Worm (Caenorhabditis elegans) whole organism, L4/young adult: ENCODE results near the gene nhr-208.

ENCODE experiments used
- W03F9.2 ChIP-seq: fragments of 150-350 bp; optimal IDR thresholded peaks from 2 replicates; lab custom pipeline; 2014; ENCODE audit warnings: missing biosample characterization, missing genetic modification characterization
- dao-5 ChIP-seq: sonication (generic microtip); optimal IDR thresholded peaks from 2 replicates; lab custom pipeline; 2016; ENCODE audit warnings: missing genotype, missing genetic modification characterization, moderate library complexity, missing compliant biosample characterization
- him-1 ChIP-seq: sonication (generic microtip); optimal IDR thresholded peaks from 2 replicates; lab custom pipeline; 2016; ENCODE audit warnings: missing genotype, missing genetic modification reagents, missing genetic modification characterization, missing compliant biosample characterization

DNA sequence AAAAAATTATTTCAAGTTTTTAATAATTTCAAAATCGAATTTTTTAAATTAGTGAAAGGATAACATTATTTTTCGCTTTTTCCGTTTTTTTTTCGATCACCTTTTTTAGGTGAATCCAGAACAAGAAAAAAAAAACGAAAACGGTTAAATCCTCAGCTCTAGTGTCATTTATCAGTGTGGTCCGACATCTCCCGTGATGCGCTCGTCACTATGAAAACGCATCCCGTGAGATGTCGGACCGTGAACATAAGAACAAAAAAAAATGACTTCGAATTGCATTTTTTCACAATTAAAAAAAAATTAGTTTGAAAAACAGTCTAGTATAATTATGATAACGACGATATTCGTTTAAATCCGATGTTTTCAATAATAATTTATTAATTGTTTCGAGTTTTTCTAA lies 46.4 kb upstream of the nhr-208 start:
- no peak for TF ChIP-seq him-1 (tag; lab: Kevin White, UChicago)
- TF ChIP-seq W03F9.2 (tag; lab: Kevin White, UChicago) = no peak
- no peak for TF ChIP-seq dao-5
